Worm (Caenorhabditis elegans) whole organism, L4/young adult: ENCODE results near the gene T06D4.2.

Source experiments
- dao-5 ChIP-seq: sonication (generic microtip); optimal IDR thresholded peaks from 2 replicates; lab custom pipeline; 2016; ENCODE audit warnings: missing genotype, missing genetic modification characterization, moderate library complexity, missing compliant biosample characterization
- him-1 ChIP-seq: sonication (generic microtip); optimal IDR thresholded peaks from 2 replicates; lab custom pipeline; 2016; ENCODE audit warnings: missing genotype, missing genetic modification reagents, missing genetic modification characterization, missing compliant biosample characterization

DNA sequence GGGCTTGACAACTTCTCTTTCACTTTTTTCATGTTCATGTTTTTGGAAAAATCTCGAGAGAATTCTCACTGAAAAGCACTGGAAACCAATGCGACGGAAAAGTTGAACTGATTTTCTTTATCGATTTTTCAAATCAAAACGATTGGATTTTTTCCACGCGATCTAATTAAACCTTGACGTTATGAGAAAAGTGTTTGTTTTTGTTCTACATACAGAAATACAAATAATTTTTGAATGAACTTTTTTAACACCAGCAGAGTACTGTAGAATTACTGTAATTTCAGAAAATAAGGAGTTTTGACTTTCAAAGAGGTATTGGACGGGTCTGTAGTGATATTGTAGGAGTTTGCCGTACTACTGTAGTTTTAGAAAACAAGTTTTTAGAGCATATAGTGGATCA lies 17.1 kb upstream of the T06D4.2 start, which contains the start of gene nep-10:
- TF ChIP-seq dao-5 (no peak), him-1 (tag; lab: Kevin White, UChicago) (no peak)
